Fruit fly (Drosophila melanogaster) whole organism, embryonic: Measurements from ENCODE around the gene lama.

ENCODE experiments used
- CG31224 ChIP-seq: fragments of 200-800 bp; sonication (Bioruptor generic); IDR thresholded peaks from 2 replicates; pipeline ENCODE4 v1.3.6; 2022; ENCODE audit warnings: missing biosample characterization, missing genetic modification characterization
- CG7786 ChIP-seq: fragments of 200-800 bp; sonication (Bioruptor generic); optimal IDR thresholded peaks from 2 replicates; lab custom pipeline; 2016; ENCODE audit warnings: missing biosample characterization, missing genetic modification characterization
- Dip3 ChIP-seq: fragments of 200-800 bp; sonication (Bioruptor generic); optimal IDR thresholded peaks from 3 replicates; lab custom pipeline; 2016; ENCODE audit warnings: missing biosample characterization, missing genetic modification characterization
- sim ChIP-seq: fragments of 200-800 bp; sonication (Bioruptor generic); IDR thresholded peaks from 2 replicates; pipeline ENCODE4 v1.3.6; 2022; ENCODE audit warnings: missing biosample characterization, missing genetic modification characterization

dm6 chr3L:5348987-5349386 is 6.7 kb downstream of the lama start:
- no peak for TF ChIP-seq CG7786 (GFP tag; lab: Kevin White, UChicago)
- TF ChIP-seq sim (GFP tag; lab: Robert Waterston, UW): no peak
- TF ChIP-seq CG31224 (GFP tag; lab: Robert Waterston, UW): no peak
- no peak for TF ChIP-seq Dip3 (GFP tag; lab: Kevin White, UChicago)
